Fruit fly (Drosophila melanogaster) whole organism: ENCODE data around the gene Prosalpha6T.

Source experiments
- CG8478 ChIP-seq: fragments of >200 bp; optimal IDR thresholded peaks from 2 replicates; lab custom pipeline; 2018; ENCODE audit warnings: inconsistent platforms
- Dll ChIP-seq: fragments of >200 bp; optimal IDR thresholded peaks from 2 replicates; lab custom pipeline; 2017
- EcR ChIP-seq, 2 experiments: fragments of >200 bp; optimal IDR thresholded peaks; 2 replicates each; lab custom pipeline; 2017; ENCODE audit warnings: missing biosample characterization in 2 of 2, missing genetic modification characterization in 2 of 2, missing genetic modification reagents in 2 of 2
- pan ChIP-seq: fragments of >200 bp; optimal IDR thresholded peaks from 2 replicates; lab custom pipeline; 2017
- psq ChIP-seq: fragments of >200 bp; optimal IDR thresholded peaks from 2 replicates; lab custom pipeline; 2017

- no peak for TF ChIP-seq CG8478 (lab: Kevin White, UChicago)
- TF ChIP-seq EcR (GFP tag; optimal IDR thresholded peaks at IDR 0.05; lab: Kevin White, UChicago) = no peak
- TF ChIP-seq pan (lab: Kevin White, UChicago) = no peak
- TF ChIP-seq psq (lab: Kevin White, UChicago) = no peak
- no peak for TF ChIP-seq Dll (lab: Kevin White, UChicago)
Measured at dm6 chr2L:13245855-13246645, 14.2 kb downstream of the Prosalpha6T start, which contains the start of gene CG16820.
